Worm (Caenorhabditis elegans): ENCODE results near the gene oac-32.

oac-32 gene

ce11 chrV:1545694-1546093 lies at the start of gene oac-32:
TSS of gene oac-32 (minus strand) at chrV:1545783.
- TF ChIP-seq unc-62 (GFP tag; optimal IDR thresholded peaks at IDR 0.05): no peak

- no peak for TF ChIP-seq unc-62 (GFP tag; optimal IDR thresholded peaks at IDR 0.05)
Measured at ce11 chrV:1594554-1595092, 49.0 kb upstream of the oac-32 start.

ce11 chrV:1593799-1594420 lies 48.3 kb upstream of the oac-32 start, which contains the start of gene F16B4.4:
TSS of gene F16B4.4 (plus strand) at chrV:1594019.
- TF ChIP-seq unc-62 (GFP tag; optimal IDR thresholded peaks at IDR 0.05): no peak

ce11 chrV:1588128-1588527 lies 42.5 kb upstream of the oac-32 start, which contains the start of gene F16B4.5:
TSS of gene F16B4.5 (plus strand) at chrV:1588428.
- no peak for TF ChIP-seq unc-62 (GFP tag; optimal IDR thresholded peaks at IDR 0.05)

ce11 chrV:1586906-1587305 lies 41.3 kb upstream of the oac-32 start, which contains the start of gene F16B4.6:
TSS of gene F16B4.6 (plus strand) at chrV:1587206.
- TF ChIP-seq unc-62 (GFP tag; optimal IDR thresholded peaks at IDR 0.05): no peak

- no peak for TF ChIP-seq unc-62 (GFP tag; optimal IDR thresholded peaks at IDR 0.05)
Measured at ce11 chrV:1585411-1585810, 39.8 kb upstream of the oac-32 start, which contains the start of gene F16B4.7. TSS of gene F16B4.7 (plus strand) at chrV:1585711.

ce11 chrV:1583242-1583641 lies 37.7 kb upstream of the oac-32 start:
- no peak for TF ChIP-seq unc-62 (GFP tag; optimal IDR thresholded peaks at IDR 0.05)

- no peak for TF ChIP-seq unc-62 (GFP tag; optimal IDR thresholded peaks at IDR 0.05)
Measured at ce11 chrV:1579790-1580189, 34.2 kb upstream of the oac-32 start.

- TF ChIP-seq unc-62 (GFP tag; optimal IDR thresholded peaks at IDR 0.05): no peak
Measured at ce11 chrV:1578572-1579230, 33.1 kb upstream of the oac-32 start.

ce11 chrV:1577092-1577709 lies 31.6 kb upstream of the oac-32 start:
- no peak for TF ChIP-seq unc-62 (GFP tag; optimal IDR thresholded peaks at IDR 0.05)

- TF ChIP-seq unc-62 (GFP tag; optimal IDR thresholded peaks at IDR 0.05): no peak
Measured at ce11 chrV:1575493-1576084, 30.0 kb upstream of the oac-32 start.

- no peak for TF ChIP-seq unc-62 (GFP tag; optimal IDR thresholded peaks at IDR 0.05)
Measured at ce11 chrV:1574599-1574998, 29.0 kb upstream of the oac-32 start.

- TF ChIP-seq unc-62 (GFP tag; optimal IDR thresholded peaks at IDR 0.05): no peak
Measured at ce11 chrV:1572585-1572984, 27.0 kb upstream of the oac-32 start.

- no peak for TF ChIP-seq unc-62 (GFP tag; optimal IDR thresholded peaks at IDR 0.05)
Measured at ce11 chrV:1570679-1571078, 25.1 kb upstream of the oac-32 start.

ce11 chrV:1569750-1570419 lies 24.3 kb upstream of the oac-32 start:
- TF ChIP-seq unc-62 (GFP tag; optimal IDR thresholded peaks at IDR 0.05): no peak

ce11 chrV:1566776-1567175 lies 21.2 kb upstream of the oac-32 start, which contains the start of gene cdc-25.2:
TSS of gene cdc-25.2 (plus strand) at chrV:1567076.
- no peak for TF ChIP-seq unc-62 (GFP tag; optimal IDR thresholded peaks at IDR 0.05)
